Worm (Caenorhabditis elegans) whole organism, mixed stage, embryonic: Measurements from ENCODE around the gene F35D11.1.

ENCODE experiments used
- M03D4.4 ChIP-seq: sonication (generic microtip); optimal IDR thresholded peaks from 2 replicates; lab custom pipeline; 2017; ENCODE audit warnings: mild to moderate bottlenecking, missing genetic modification characterization, missing compliant biosample characterization
- blmp-1 ChIP-seq: fragments of 150-350 bp; optimal IDR thresholded peaks from 2 replicates; lab custom pipeline; 2014; ENCODE audit warnings: missing biosample characterization, missing genetic modification characterization
- ceh-39 ChIP-seq: fragments of 150-350 bp; optimal IDR thresholded peaks from 2 replicates; lab custom pipeline; 2014; ENCODE audit warnings: missing biosample characterization, missing genetic modification characterization
- ces-1 ChIP-seq: fragments of 150-350 bp; optimal IDR thresholded peaks from 2 replicates; lab custom pipeline; 2014; ENCODE audit warnings: missing biosample characterization, missing genetic modification reagents, missing genetic modification characterization
- cnd-1 ChIP-seq: fragments of 200-800 bp; sonication (Bioruptor generic); optimal IDR thresholded peaks from 2 replicates; lab custom pipeline; 2018; ENCODE audit warnings: mild to moderate bottlenecking, missing genetic modification characterization, missing compliant biosample characterization
- drap-1 ChIP-seq: fragments of 200-800 bp; sonication (Bioruptor generic); optimal IDR thresholded peaks from 3 replicates; lab custom pipeline; 2018; ENCODE audit warnings: mild to moderate bottlenecking, missing genetic modification characterization, missing compliant biosample characterization
- elt-1 ChIP-seq: sonication (generic microtip); optimal IDR thresholded peaks from 2 replicates; lab custom pipeline; 2017; ENCODE audit warnings: missing genetic modification characterization, mild to moderate bottlenecking, missing compliant biosample characterization, antibody characterized with exemption, moderate library complexity, borderline replicate concordance; ENCODE audit not compliant: insufficient read depth
- flh-1 ChIP-seq: fragments of 200-800 bp; sonication (Bioruptor generic); optimal IDR thresholded peaks from 2 replicates; lab custom pipeline; 2018; ENCODE audit warnings: mild to moderate bottlenecking, missing genetic modification characterization, moderate library complexity, missing compliant biosample characterization
- ham-2 ChIP-seq: fragments of 200-800 bp; sonication (Bioruptor generic); optimal IDR thresholded peaks from 2 replicates; lab custom pipeline; 2018; ENCODE audit warnings: mild to moderate bottlenecking, missing genetic modification characterization, missing compliant biosample characterization
- hlh-1 ChIP-seq: fragments of 150-350 bp; optimal IDR thresholded peaks from 2 replicates; lab custom pipeline; 2014; ENCODE audit warnings: missing biosample characterization, missing genetic modification reagents, missing genetic modification characterization
- lin-13 ChIP-seq: fragments of 150-350 bp; optimal IDR thresholded peaks from 2 replicates; lab custom pipeline; 2014; ENCODE audit warnings: missing biosample characterization, missing genetic modification characterization
- lin-32 ChIP-seq: fragments of 200-800 bp; sonication (Bioruptor generic); optimal IDR thresholded peaks from 2 replicates; lab custom pipeline; 2018; ENCODE audit warnings: mild to moderate bottlenecking, missing genetic modification characterization, missing compliant biosample characterization
- lsy-2 ChIP-seq: fragments of 150-350 bp; optimal IDR thresholded peaks from 2 replicates; lab custom pipeline; 2014; ENCODE audit warnings: missing biosample characterization, missing genetic modification characterization
- mab-5 ChIP-seq: fragments of 150-350 bp; optimal IDR thresholded peaks from 2 replicates; lab custom pipeline; 2014; ENCODE audit warnings: missing biosample characterization, missing genetic modification characterization
- mep-1 ChIP-seq: fragments of 150-350 bp; optimal IDR thresholded peaks from 2 replicates; lab custom pipeline; 2017; ENCODE audit warnings: missing biosample characterization, missing genetic modification reagents, missing genetic modification characterization, inconsistent platforms
- mls-2 ChIP-seq: sonication (generic microtip); optimal IDR thresholded peaks from 2 replicates; lab custom pipeline; 2016; ENCODE audit warnings: mild to moderate bottlenecking, missing genetic modification characterization, moderate library complexity, missing compliant biosample characterization
- nhr-12 ChIP-seq: fragments of 150-350 bp; optimal IDR thresholded peaks from 2 replicates; lab custom pipeline; 2014; ENCODE audit warnings: missing biosample characterization, missing genetic modification characterization
- nhr-2 ChIP-seq: fragments of 150-350 bp; optimal IDR thresholded peaks from 2 replicates; lab custom pipeline; 2014; ENCODE audit warnings: missing biosample characterization, missing genetic modification characterization
- nhr-237 ChIP-seq: fragments of 150-350 bp; optimal IDR thresholded peaks from 2 replicates; lab custom pipeline; 2014; ENCODE audit warnings: missing biosample characterization, missing genetic modification characterization
- nhr-28 ChIP-seq: fragments of 150-350 bp; optimal IDR thresholded peaks from 2 replicates; lab custom pipeline; 2014; ENCODE audit warnings: missing biosample characterization, missing genetic modification characterization
- nhr-76 ChIP-seq: sonication (generic microtip); optimal IDR thresholded peaks from 2 replicates; lab custom pipeline; 2017; ENCODE audit warnings: missing biosample characterization, missing genetic modification characterization
- pha-4 ChIP-seq: fragments of 150-350 bp; optimal IDR thresholded peaks from 2 replicates; lab custom pipeline; 2018; ENCODE audit warnings: missing biosample characterization, missing genetic modification reagents, missing genetic modification characterization
- sem-2 ChIP-seq: fragments of 200-800 bp; sonication (Bioruptor generic); optimal IDR thresholded peaks from 2 replicates; lab custom pipeline; 2018; ENCODE audit warnings: mild to moderate bottlenecking, missing genetic modification characterization, missing compliant biosample characterization
- snpc-4 ChIP-seq: fragments of 150-350 bp; optimal IDR thresholded peaks from 2 replicates; lab custom pipeline; 2014; ENCODE audit warnings: missing biosample characterization, missing genetic modification characterization
- sptf-1 ChIP-seq: sonication (generic microtip); optimal IDR thresholded peaks from 2 replicates; lab custom pipeline; 2017; ENCODE audit warnings: mild to moderate bottlenecking, missing genetic modification characterization, moderate library complexity, missing compliant biosample characterization
- tbx-8 ChIP-seq: fragments of 200-800 bp; sonication (Bioruptor generic); optimal IDR thresholded peaks from 2 replicates; lab custom pipeline; 2018; ENCODE audit warnings: mild to moderate bottlenecking, missing genetic modification characterization, moderate library complexity, missing compliant biosample characterization
- unc-120 ChIP-seq: sonication (generic microtip); optimal IDR thresholded peaks from 2 replicates; lab custom pipeline; 2017; ENCODE audit warnings: missing genetic modification characterization, missing compliant biosample characterization; ENCODE audit not compliant: poor library complexity, severe bottlenecking
- unc-39 ChIP-seq: fragments of 150-350 bp; optimal IDR thresholded peaks from 2 replicates; lab custom pipeline; 2014; ENCODE audit warnings: missing biosample characterization, missing genetic modification characterization
- unc-62 ChIP-seq: fragments of 150-350 bp; optimal IDR thresholded peaks from 2 replicates; lab custom pipeline; 2014; ENCODE audit warnings: missing biosample characterization, missing genetic modification reagents, missing genetic modification characterization
- zip-8 ChIP-seq: fragments of 150-350 bp; optimal IDR thresholded peaks from 2 replicates; lab custom pipeline; 2014; ENCODE audit warnings: missing biosample characterization, missing genetic modification characterization

Gene F35D11.1

ce11 chrII:4616443-4616842 lies 10.3 kb upstream of the F35D11.1 start, which contains the start of gene clec-136:
Gene clec-136, minus strand, starts transcription at chrII:4616543.
- no peak for TF ChIP-seq unc-39
- no peak for TF ChIP-seq mep-1 (tag; lab: Kevin White, UChicago)
- TF ChIP-seq sptf-1 (tag; lab: Kevin White, UChicago): no peak
- no peak for TF ChIP-seq zip-8
- TF ChIP-seq mls-2 (tag; lab: Kevin White, UChicago): no peak
- TF ChIP-seq ham-2 (GFP tag; lab: Kevin White, UChicago): no peak
- no peak for TF ChIP-seq mab-5 (tag; lab: Kevin White, UChicago)
- TF ChIP-seq sem-2 (GFP tag; lab: Kevin White, UChicago): no peak
- TF ChIP-seq nhr-76: no peak
- TF ChIP-seq nhr-2 (tag; lab: Kevin White, UChicago): no peak
- TF ChIP-seq blmp-1 (tag; lab: Kevin White, UChicago): no peak
- TF ChIP-seq elt-1 (tag; lab: Kevin White, UChicago): no peak
- no peak for TF ChIP-seq nhr-12 (tag; lab: Kevin White, UChicago)

DNA sequence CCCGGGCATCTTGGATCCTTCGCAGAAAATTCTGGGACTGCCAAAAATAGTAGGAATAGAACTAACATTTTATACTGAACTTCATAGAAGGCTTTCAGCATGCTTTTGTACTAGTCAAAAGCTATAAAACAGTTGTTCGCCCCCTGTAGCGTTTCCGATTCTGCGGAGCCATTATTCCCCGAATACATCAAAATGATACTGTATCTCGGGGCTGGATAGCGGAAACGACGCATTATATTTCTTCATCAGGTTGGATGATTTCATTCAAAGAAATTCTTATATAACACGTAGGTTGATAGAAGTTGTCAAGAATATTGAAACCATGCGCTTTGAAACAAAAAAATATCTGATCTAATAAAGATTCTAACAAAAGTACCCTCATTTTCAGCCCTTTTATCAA lies 8.7 kb upstream of the F35D11.1 start, which contains the start of gene clec-137:
TSS of gene clec-137 (minus strand) at position 101 of the 400 bp plus-strand sequence.
- TF ChIP-seq lsy-2 (tag; lab: Kevin White, UChicago): no peak
- TF ChIP-seq M03D4.4 (tag; lab: Kevin White, UChicago): no peak
- TF ChIP-seq elt-1 (tag; lab: Kevin White, UChicago): no peak
- no peak for TF ChIP-seq pha-4 (tag; lab: Kevin White, UChicago)
- TF ChIP-seq mab-5 (tag; lab: Kevin White, UChicago): no peak
- TF ChIP-seq flh-1: no peak
- TF ChIP-seq nhr-2 (tag; lab: Kevin White, UChicago): no peak
- TF ChIP-seq nhr-76: no peak
- TF ChIP-seq, all 35 proteins: peak for 0

ce11 chrII:4619700-4620099 lies 7.0 kb upstream of the F35D11.1 start, which contains the start of gene clec-138:
Gene clec-138, minus strand, starts transcription at chrII:4619800.
- no peak for TF ChIP-seq unc-39
- TF ChIP-seq nhr-28 (tag; lab: Kevin White, UChicago): no peak
- TF ChIP-seq ces-1: no peak

- no peak for TF ChIP-seq elt-1 (tag; lab: Kevin White, UChicago)
- TF ChIP-seq ceh-39 (tag; lab: Kevin White, UChicago): no peak
- TF ChIP-seq nhr-28 (tag; lab: Kevin White, UChicago): no peak
- no peak for TF ChIP-seq lin-13 (tag; lab: Kevin White, UChicago)
- no peak for TF ChIP-seq nhr-237 (tag; lab: Kevin White, UChicago)
- no peak for TF ChIP-seq hlh-1
- no peak for TF ChIP-seq snpc-4 (tag; lab: Kevin White, UChicago)
- no peak for TF ChIP-seq tbx-8 (GFP tag; lab: Kevin White, UChicago)
- TF ChIP-seq ces-1: no peak
- TF ChIP-seq lin-32 (GFP tag; lab: Kevin White, UChicago): no peak
- TF ChIP-seq nhr-76: no peak
- no peak for TF ChIP-seq mep-1 (tag; lab: Kevin White, UChicago)
- no peak for TF ChIP-seq flh-1
- TF ChIP-seq unc-120 (tag; lab: Kevin White, UChicago): no peak
- no peak for TF ChIP-seq drap-1 (GFP tag; lab: Kevin White, UChicago)
- no peak for TF ChIP-seq ham-2 (GFP tag; lab: Kevin White, UChicago)
- TF ChIP-seq pha-4 (tag; lab: Kevin White, UChicago): no peak
- no peak for TF ChIP-seq blmp-1 (tag; lab: Kevin White, UChicago)
- no peak for TF ChIP-seq cnd-1 (tag; lab: Kevin White, UChicago)
Observed at ce11 chrII:4621650-4622049, 5.1 kb upstream of the F35D11.1 start, which contains the start of gene clec-139. Gene clec-139, minus strand, starts transcription at chrII:4621750.

- TF ChIP-seq unc-62 (GFP tag; lab: Kevin White, UChicago) (no peak), sem-2 (GFP tag; lab: Kevin White, UChicago) (no peak), zip-8 (no peak), M03D4.4 (tag; lab: Kevin White, UChicago) (no peak)
Observed at ce11 chrII:4631479-4631878, 4.8 kb downstream of the F35D11.1 start.
